Worm (Caenorhabditis elegans) whole organism, young adult: ENCODE measurements around the gene T26H10.2.

ENCODE experiments used
- B0336.3 ChIP-seq: fragments of 200-800 bp; sonication (Bioruptor generic); IDR thresholded peaks from 2 replicates; pipeline ENCODE4 v1.3.6; 2022; ENCODE audit warnings: missing genetic modification characterization, missing compliant biosample characterization
- F52B5.7 ChIP-seq: sonication (generic microtip); optimal IDR thresholded peaks from 2 replicates; lab custom pipeline; 2016; ENCODE audit warnings: mild to moderate bottlenecking, missing genetic modification characterization, missing compliant biosample characterization
- F57A8.1 ChIP-seq: fragments of 200-800 bp; sonication (Bioruptor generic); optimal IDR thresholded peaks from 2 replicates; lab custom pipeline; 2018; ENCODE audit warnings: mild to moderate bottlenecking, missing genetic modification characterization, moderate library complexity, missing compliant biosample characterization
- K12H6.12 ChIP-seq: fragments of 200-800 bp; sonication (Bioruptor generic); optimal IDR thresholded peaks from 2 replicates; lab custom pipeline; 2018; ENCODE audit warnings: mild to moderate bottlenecking, missing genetic modification characterization, missing compliant biosample characterization
- T26A5.8 ChIP-seq: sonication (generic microtip); optimal IDR thresholded peaks from 2 replicates; lab custom pipeline; 2016; ENCODE audit warnings: missing genetic modification characterization, missing compliant biosample characterization
- Y53F4B.3 ChIP-seq: fragments of 200-800 bp; sonication (Bioruptor generic); IDR thresholded peaks from 2 replicates; pipeline ENCODE4 v1.3.6; 2022; ENCODE audit warnings: missing genetic modification reagents, missing genetic modification characterization, missing compliant biosample characterization
- Y56A3A.18 ChIP-seq: fragments of 200-800 bp; sonication (Bioruptor generic); IDR thresholded peaks from 2 replicates; pipeline ENCODE4 v1.3.6; 2022; ENCODE audit warnings: missing genetic modification reagents, missing genetic modification characterization, missing compliant biosample characterization
- Y79H2A.3 ChIP-seq: fragments of 200-800 bp; sonication (Bioruptor generic); conservative IDR thresholded peaks from 2 replicates; pipeline ENCODE4 v1.3.6; 2022; ENCODE audit warnings: missing genetic modification reagents, missing genetic modification characterization, missing compliant biosample characterization
- aptf-3 ChIP-seq: fragments of 200-800 bp; sonication (Bioruptor generic); IDR thresholded peaks from 2 replicates; pipeline ENCODE4 v1.3.6; 2022; ENCODE audit warnings: missing genetic modification characterization, missing compliant biosample characterization
- athp-1 ChIP-seq: sonication (generic microtip); optimal IDR thresholded peaks from 2 replicates; lab custom pipeline; 2017; ENCODE audit warnings: mild to moderate bottlenecking, missing genetic modification characterization, missing compliant biosample characterization
- attf-3 ChIP-seq: fragments of 200-800 bp; sonication (Bioruptor generic); conservative IDR thresholded peaks from 2 replicates; pipeline ENCODE4 v1.3.6; 2022; ENCODE audit warnings: missing genetic modification reagents, missing genetic modification characterization, missing compliant biosample characterization
- bed-2 ChIP-seq: fragments of 200-800 bp; sonication (Bioruptor generic); IDR thresholded peaks from 2 replicates; pipeline ENCODE4 v1.3.6; 2022; ENCODE audit warnings: missing genetic modification reagents, missing genetic modification characterization, missing compliant biosample characterization
- ccch-3 ChIP-seq: fragments of 200-800 bp; sonication (Bioruptor generic); optimal IDR thresholded peaks from 2 replicates; lab custom pipeline; 2018; ENCODE audit warnings: mild to moderate bottlenecking, missing genetic modification characterization, missing compliant biosample characterization
- ceh-100 ChIP-seq: fragments of 200-800 bp; sonication (Bioruptor generic); IDR thresholded peaks from 2 replicates; pipeline ENCODE4 v1.3.6; 2022; ENCODE audit warnings: missing genetic modification reagents, missing genetic modification characterization, missing compliant biosample characterization
- ceh-58 ChIP-seq: fragments of 200-800 bp; sonication (Bioruptor generic); IDR thresholded peaks from 2 replicates; pipeline ENCODE4 v1.3.6; 2022; ENCODE audit warnings: missing genetic modification characterization, missing compliant biosample characterization
- dox-1 ChIP-seq: fragments of 200-800 bp; sonication (Bioruptor generic); IDR thresholded peaks from 2 replicates; pipeline ENCODE4 v1.3.6; 2022; ENCODE audit warnings: missing genetic modification reagents, missing genetic modification characterization, missing compliant biosample characterization
- egl-18 ChIP-seq: fragments of 200-800 bp; sonication (Bioruptor generic); IDR thresholded peaks from 2 replicates; pipeline ENCODE4 v1.3.6; 2022; ENCODE audit warnings: missing genetic modification reagents, missing genetic modification characterization, missing compliant biosample characterization
- egl-44 ChIP-seq: fragments of 200-800 bp; sonication (Bioruptor generic); IDR thresholded peaks from 2 replicates; pipeline ENCODE4 v1.3.6; 2022; ENCODE audit warnings: missing genetic modification reagents, missing genetic modification characterization, missing compliant biosample characterization
- ets-4 ChIP-seq: fragments of 200-800 bp; sonication (Bioruptor generic); optimal IDR thresholded peaks from 2 replicates; lab custom pipeline; 2018; ENCODE audit warnings: mild to moderate bottlenecking, missing genetic modification characterization, missing compliant biosample characterization
- fkh-3 ChIP-seq: sonication (generic microtip); optimal IDR thresholded peaks from 2 replicates; lab custom pipeline; 2016; ENCODE audit warnings: mild to moderate bottlenecking, missing genetic modification characterization, missing compliant biosample characterization
- hlh-26 ChIP-seq: fragments of 200-800 bp; sonication (Bioruptor generic); conservative IDR thresholded peaks from 2 replicates; pipeline ENCODE4 v1.3.6; 2022; ENCODE audit warnings: missing genetic modification reagents, missing genetic modification characterization, missing compliant biosample characterization
- hsf-1 ChIP-seq: fragments of 200-800 bp; sonication (Bioruptor generic); IDR thresholded peaks from 2 replicates; pipeline ENCODE4 v1.3.6; 2022; ENCODE audit warnings: missing genetic modification reagents, missing genetic modification characterization, missing compliant biosample characterization
- lag-1 ChIP-seq: fragments of 200-800 bp; sonication (Bioruptor generic); IDR thresholded peaks from 2 replicates; pipeline ENCODE4 v1.3.6; 2022; ENCODE audit warnings: missing genetic modification reagents, missing genetic modification characterization, missing compliant biosample characterization
- lin-26 ChIP-seq: fragments of 200-800 bp; sonication (Bioruptor generic); IDR thresholded peaks from 2 replicates; pipeline ENCODE4 v1.3.6; 2022; ENCODE audit warnings: missing genetic modification reagents, missing genetic modification characterization, missing compliant biosample characterization
- lin-35 ChIP-seq, 3 experiments: fragments of 150-350 bp in 2 of 3; sonication (generic microtip) in 1 of 3; optimal IDR thresholded peaks; 2 replicates each; lab custom pipeline; 2014 to 2018; ENCODE audit warnings: missing biosample characterization in 3 of 3, missing genetic modification characterization in 3 of 3, missing genetic modification reagents in 3 of 3
- lir-1 ChIP-seq: fragments of 200-800 bp; sonication (Bioruptor generic); conservative IDR thresholded peaks from 2 replicates; pipeline ENCODE4 v1.3.6; 2022; ENCODE audit warnings: missing genetic modification reagents, missing genetic modification characterization, missing compliant biosample characterization
- lsy-27 ChIP-seq: sonication (generic microtip); optimal IDR thresholded peaks from 2 replicates; lab custom pipeline; 2017; ENCODE audit warnings: missing genetic modification characterization, mild to moderate bottlenecking, missing compliant biosample characterization, antibody characterized with exemption, missing genotype, borderline replicate concordance; ENCODE audit not compliant: insufficient read depth
- madf-10 ChIP-seq: sonication (generic microtip); optimal IDR thresholded peaks from 2 replicates; lab custom pipeline; 2016; ENCODE audit warnings: mild to moderate bottlenecking, missing genetic modification characterization, missing compliant biosample characterization
- madf-3 ChIP-seq: fragments of 200-800 bp; sonication (Bioruptor generic); IDR thresholded peaks from 2 replicates; pipeline ENCODE4 v1.3.6; 2022; ENCODE audit warnings: missing genetic modification reagents, missing genetic modification characterization, missing compliant biosample characterization
- mcd-1 ChIP-seq: fragments of 200-800 bp; sonication (Bioruptor generic); IDR thresholded peaks from 2 replicates; pipeline ENCODE4 v1.3.6; 2022; ENCODE audit warnings: missing genetic modification reagents, missing genetic modification characterization, missing compliant biosample characterization
- mxl-1 ChIP-seq: sonication (generic microtip); optimal IDR thresholded peaks from 2 replicates; lab custom pipeline; 2016; ENCODE audit warnings: missing genetic modification characterization, missing compliant biosample characterization
- nfya-2 ChIP-seq: fragments of 200-800 bp; sonication (Bioruptor generic); IDR thresholded peaks from 2 replicates; pipeline ENCODE4 v1.3.6; 2022; ENCODE audit warnings: missing genetic modification reagents, missing genetic modification characterization, missing compliant biosample characterization
- nfyb-1 ChIP-seq: fragments of 200-800 bp; sonication (Bioruptor generic); IDR thresholded peaks from 2 replicates; pipeline ENCODE4 v1.3.6; 2022; ENCODE audit warnings: missing genetic modification reagents, missing genetic modification characterization, missing compliant biosample characterization
- nhr-179 ChIP-seq: sonication (generic microtip); optimal IDR thresholded peaks from 2 replicates; lab custom pipeline; 2016; ENCODE audit warnings: mild to moderate bottlenecking, missing genetic modification characterization, missing compliant biosample characterization
- nhr-80 ChIP-seq: sonication (generic microtip); optimal IDR thresholded peaks from 2 replicates; lab custom pipeline; 2016; ENCODE audit warnings: missing genetic modification characterization, missing compliant biosample characterization
- pha-4 ChIP-seq: fragments of 150-350 bp; sonication (generic microtip); optimal IDR thresholded peaks from 2 replicates; lab custom pipeline; 2014; ENCODE audit warnings: missing biosample characterization, missing genetic modification reagents, missing genetic modification characterization
- rec-8 ChIP-seq, 2 experiments: sonication (generic microtip); optimal IDR thresholded peaks; 2 replicates each; lab custom pipeline; 2016; ENCODE audit warnings: mild to moderate bottlenecking in 2 of 2, missing genetic modification characterization in 2 of 2, missing genetic modification reagents in 2 of 2, missing genotype in 2 of 2, missing biosample characterization in 1 of 2, missing compliant biosample characterization in 1 of 2, moderate library complexity in 1 of 2
- repo-1 ChIP-seq: sonication (generic microtip); optimal IDR thresholded peaks from 2 replicates; lab custom pipeline; 2017; ENCODE audit warnings: mild to moderate bottlenecking, missing genetic modification characterization, missing compliant biosample characterization
- rpc-1 ChIP-seq, 2 experiments: fragments of 150-350 bp in 1 of 2; sonication (generic microtip) in 1 of 2; optimal IDR thresholded peaks; 2 replicates each; lab custom pipeline; 2014 to 2018; ENCODE audit warnings: missing biosample characterization in 1 of 2, missing genetic modification characterization in 1 of 2, missing genetic modification reagents in 1 of 2, missing genotype in 1 of 2
- sea-2 ChIP-seq: fragments of 200-800 bp; sonication (Bioruptor generic); IDR thresholded peaks from 2 replicates; pipeline ENCODE4 v1.3.6; 2022; ENCODE audit warnings: missing genetic modification characterization, missing compliant biosample characterization
- snpc-3.4 ChIP-seq: sonication (generic microtip); optimal IDR thresholded peaks from 2 replicates; lab custom pipeline; 2017; ENCODE audit warnings: missing genetic modification characterization, mild to moderate bottlenecking, missing compliant biosample characterization, antibody characterized with exemption, moderate library complexity, missing genotype, missing genetic modification reagents
- tbp1 ChIP-seq: fragments of 200-800 bp; sonication (Bioruptor generic); optimal IDR thresholded peaks from 2 replicates; lab custom pipeline; 2018; ENCODE audit warnings: mild to moderate bottlenecking, missing genetic modification characterization, missing compliant biosample characterization
- tbx-9 ChIP-seq: sonication (generic microtip); optimal IDR thresholded peaks from 2 replicates; lab custom pipeline; 2016; ENCODE audit warnings: borderline replicate concordance, missing genetic modification characterization, inconsistent platforms, missing compliant biosample characterization
- tlf-1 ChIP-seq: fragments of 200-800 bp; sonication (Bioruptor generic); optimal IDR thresholded peaks from 2 replicates; lab custom pipeline; 2018; ENCODE audit warnings: mild to moderate bottlenecking, missing genetic modification characterization, missing compliant biosample characterization
- unc-62 ChIP-seq: fragments of 150-350 bp; optimal IDR thresholded peaks from 2 replicates; lab custom pipeline; 2014; ENCODE audit warnings: missing biosample characterization, missing genetic modification reagents, missing genetic modification characterization
- zfh-2 ChIP-seq: fragments of 200-800 bp; sonication (Bioruptor generic); conservative IDR thresholded peaks from 2 replicates; pipeline ENCODE4 v1.3.6; 2022; ENCODE audit warnings: missing genetic modification reagents, missing genetic modification characterization, missing compliant biosample characterization
- ztf-22 ChIP-seq: fragments of 200-800 bp; sonication (Bioruptor generic); optimal IDR thresholded peaks from 2 replicates; lab custom pipeline; 2018; ENCODE audit warnings: mild to moderate bottlenecking, missing genetic modification characterization, moderate library complexity, missing compliant biosample characterization
- ztf-26 ChIP-seq: sonication (generic microtip); optimal IDR thresholded peaks from 2 replicates; lab custom pipeline; 2017; ENCODE audit warnings: missing genetic modification characterization, missing compliant biosample characterization
- ztf-6 ChIP-seq: fragments of 200-800 bp; sonication (Bioruptor generic); IDR thresholded peaks from 2 replicates; pipeline ENCODE4 v1.3.6; 2022; ENCODE audit warnings: missing genetic modification reagents, missing genetic modification characterization, missing compliant biosample characterization

Gene T26H10.2

DNA sequence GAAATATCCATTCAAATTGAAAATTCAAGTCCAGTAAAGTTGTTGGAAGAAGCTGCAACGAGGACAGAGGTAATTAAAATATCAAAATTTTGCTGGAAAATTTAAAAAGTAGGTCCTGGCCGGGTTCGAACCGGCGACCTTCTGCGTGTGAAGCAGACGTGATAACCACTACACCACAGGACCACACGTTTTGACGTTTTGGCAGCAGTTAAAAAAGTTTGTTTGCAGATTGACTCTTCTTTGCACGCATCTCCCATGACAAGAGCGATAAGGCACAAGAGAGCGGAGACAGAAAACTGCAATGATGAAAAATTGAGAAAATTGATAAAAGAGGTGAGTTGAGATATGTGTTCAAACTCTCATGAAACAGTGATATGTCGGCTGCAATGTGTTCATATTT lies 12.3 kb downstream of the T26H10.2 start (continued):
- TF ChIP-seq pha-4 (no peak), lir-1 (GFP tag; lab: Robert Waterston, UW) (0 out of 2 replicates have a peak, but pooled peaks have one; percentile 5), egl-44 (GFP tag; lab: Robert Waterston, UW) (no peak), egl-18 (GFP tag; lab: Robert Waterston, UW) (no peak), Y79H2A.3 (no peak), dox-1 (GFP tag; lab: Robert Waterston, UW) (peak; percentile 90), tbp1 (GFP tag; lab: Kevin White, UChicago) (peak; percentile 87), athp-1 (tag; lab: Kevin White, UChicago) (peak; percentile 63), ceh-100 (GFP tag; lab: Robert Waterston, UW) (0 out of 2 replicates have a peak, but pooled peaks have one; percentile 47), hsf-1 (GFP tag; lab: Robert Waterston, UW) (no peak), lsy-27 (tag; lab: Kevin White, UChicago) (peak; percentile 30), B0336.3 (GFP tag; lab: Robert Waterston, UW) (no peak; the same call in 1 of the 2 replicates), lin-26 (GFP tag; lab: Robert Waterston, UW) (peak; percentile 80), ceh-58 (GFP tag; lab: Robert Waterston, UW) (no peak), F52B5.7 (tag; lab: Kevin White, UChicago) (peak; percentile 75), ztf-22 (GFP tag; lab: Kevin White, UChicago) (no peak), F57A8.1 (GFP tag; lab: Kevin White, UChicago) (no peak), snpc-3.4 (peak; percentile 47), tlf-1 (GFP tag; lab: Kevin White, UChicago) (peak; percentile 39), lin-35 (GFP tag; optimal IDR thresholded peaks at IDR 0.05; lab: Kevin White, UChicago) (no peak), bed-2 (GFP tag; lab: Robert Waterston, UW) (no peak), T26A5.8 (no peak), nhr-80 (peak; percentile 60), tbx-9 (no peak), mxl-1 (tag; lab: Kevin White, UChicago) (no peak), madf-10 (tag; lab: Kevin White, UChicago) (no peak), fkh-3 (tag; lab: Kevin White, UChicago) (no peak), aptf-3 (GFP tag; lab: Robert Waterston, UW) (no peak), lag-1 (GFP tag; lab: Robert Waterston, UW) (no peak), zfh-2 (GFP tag; lab: Robert Waterston, UW) (no peak), sea-2 (no peak), ztf-26 (tag; lab: Kevin White, UChicago) (no peak), K12H6.12 (peak; percentile 15), Y53F4B.3 (GFP tag; lab: Robert Waterston, UW) (no peak), ccch-3 (GFP tag; lab: Kevin White, UChicago) (no peak), attf-3 (GFP tag; lab: Robert Waterston, UW) (no peak), Y56A3A.18 (peak; percentile 64), unc-62 (GFP tag; lab: Kevin White, UChicago) (no peak), nfya-2 (no peak), madf-3 (GFP tag; lab: Robert Waterston, UW) (no peak), rec-8 (tag; optimal IDR thresholded peaks at IDR 0.05; lab: Kevin White, UChicago) (peak in 1 of 2 experiments; percentile 63), hlh-26 (GFP tag; lab: Robert Waterston, UW) (no peak), repo-1 (tag; lab: Kevin White, UChicago) (peak; percentile 65), ets-4 (no peak), rpc-1 (optimal IDR thresholded peaks at IDR 0.05; lab: Kevin White, UChicago) (peak; percentile 64), rpc-1 (tag; optimal IDR thresholded peaks at IDR 0.05; lab: Kevin White, UChicago) (peak; percentile 83), nhr-179 (tag; lab: Kevin White, UChicago) (no peak), nfyb-1 (GFP tag; lab: Robert Waterston, UW) (peak; percentile 63), ztf-6 (GFP tag; lab: Robert Waterston, UW) (no peak), mcd-1 (GFP tag; lab: Robert Waterston, UW) (no peak; the same call in 1 of the 2 replicates)
